Fruit fly (Drosophila melanogaster) whole organism, adult: ENCODE measurements around the gene bdl.

ENCODE experiments used
- CG11617 ChIP-seq: fragments of 200-800 bp; sonication (Bioruptor generic); optimal IDR thresholded peaks from 2 replicates; lab custom pipeline; 2017; ENCODE audit warnings: mild to moderate bottlenecking, missing biosample characterization, missing genetic modification reagents, missing genetic modification characterization
- CG12768 ChIP-seq: fragments of 200-800 bp; sonication (Bioruptor generic); optimal IDR thresholded peaks from 2 replicates; lab custom pipeline; 2017; ENCODE audit warnings: missing biosample characterization, missing genetic modification characterization, mild to moderate bottlenecking, moderate library complexity, missing genetic modification reagents
- CG14711 ChIP-seq: fragments of 200-800 bp; sonication (Bioruptor generic); optimal IDR thresholded peaks from 2 replicates; lab custom pipeline; 2018; ENCODE audit warnings: missing biosample characterization, mild to moderate bottlenecking, missing genetic modification characterization, moderate library complexity
- CG1620 ChIP-seq: fragments of 200-800 bp; sonication (Bioruptor generic); optimal IDR thresholded peaks from 2 replicates; lab custom pipeline; 2016; ENCODE audit warnings: missing biosample characterization, missing genetic modification characterization
- CG33017 ChIP-seq: fragments of 200-800 bp; sonication (Bioruptor generic); optimal IDR thresholded peaks from 2 replicates; lab custom pipeline; 2018; ENCODE audit warnings: missing biosample characterization, mild to moderate bottlenecking, missing genetic modification characterization, moderate library complexity
- CG5204 ChIP-seq: fragments of 200-800 bp; sonication (Bioruptor generic); optimal IDR thresholded peaks from 2 replicates; lab custom pipeline; 2016; ENCODE audit warnings: missing biosample characterization, missing genetic modification characterization
- CG7045 ChIP-seq: fragments of 200-800 bp; sonication (Bioruptor generic); optimal IDR thresholded peaks from 2 replicates; lab custom pipeline; 2017; ENCODE audit warnings: missing biosample characterization, mild to moderate bottlenecking, missing genetic modification characterization
- Clk ChIP-seq: fragments of 200-800 bp; sonication (Bioruptor generic); optimal IDR thresholded peaks from 2 replicates; lab custom pipeline; 2017; ENCODE audit warnings: missing biosample characterization, missing genetic modification characterization
- Crg-1 ChIP-seq: fragments of 200-800 bp; sonication (Bioruptor generic); optimal IDR thresholded peaks from 2 replicates; lab custom pipeline; 2016; ENCODE audit warnings: missing biosample characterization, missing genetic modification characterization
- Hr96 ChIP-seq: fragments of 200-800 bp; sonication (Bioruptor generic); optimal IDR thresholded peaks from 2 replicates; lab custom pipeline; 2016; ENCODE audit warnings: missing biosample characterization, missing genetic modification characterization
- Mnt ChIP-seq: fragments of 200-800 bp; sonication (Bioruptor generic); optimal IDR thresholded peaks from 2 replicates; lab custom pipeline; 2016; ENCODE audit warnings: missing biosample characterization, mild to moderate bottlenecking, missing genetic modification characterization
- bab1 ChIP-seq: fragments of 200-800 bp; sonication (Bioruptor generic); optimal IDR thresholded peaks from 3 replicates; lab custom pipeline; 2019; ENCODE audit warnings: missing biosample characterization, mild to moderate bottlenecking, missing genetic modification characterization, moderate library complexity
- cic ChIP-seq: fragments of 200-800 bp; sonication (Bioruptor generic); optimal IDR thresholded peaks from 2 replicates; lab custom pipeline; 2017; ENCODE audit warnings: missing biosample characterization, mild to moderate bottlenecking, missing genetic modification characterization, moderate library complexity
- cnc ChIP-seq, 2 experiments: fragments of >200 bp; optimal IDR thresholded peaks; 2 replicates each; lab custom pipeline; 2017
- kay ChIP-seq: fragments of 200-800 bp; sonication (Bioruptor generic); peaks from one replicate; lab custom pipeline; 2016; ENCODE audit warnings: missing biosample characterization, missing genetic modification characterization, borderline replicate concordance
- ovo ChIP-seq: fragments of 200-800 bp; sonication (Bioruptor generic); optimal IDR thresholded peaks from 2 replicates; lab custom pipeline; 2016; ENCODE audit warnings: missing biosample characterization, missing genetic modification characterization
- tj ChIP-seq: fragments of 200-800 bp; sonication (Bioruptor generic); optimal IDR thresholded peaks from 3 replicates; lab custom pipeline; 2017; ENCODE audit warnings: missing biosample characterization, mild to moderate bottlenecking, missing genetic modification characterization, moderate library complexity
- toe ChIP-seq: fragments of 200-800 bp; sonication (Bioruptor generic); optimal IDR thresholded peaks from 2 replicates; lab custom pipeline; 2016; ENCODE audit warnings: missing biosample characterization, missing genetic modification characterization

Gene bdl

dm6 chr2L:4324254-4324653 is at the start of gene bdl:
Gene bdl, plus strand, starts transcription at chr2L:4324554.
- TF ChIP-seq kay (GFP tag; lab: Kevin White, UChicago) (no peak), CG7045 (GFP tag; lab: Kevin White, UChicago) (peak; percentile 8), tj (peak; percentile 20)

- TF ChIP-seq CG12768 (GFP tag; lab: Kevin White, UChicago), result no peak
- TF ChIP-seq CG7045 (GFP tag; lab: Kevin White, UChicago), result no peak
- TF ChIP-seq kay (GFP tag; lab: Kevin White, UChicago), result no peak
- TF ChIP-seq cic, result no peak
- TF ChIP-seq CG1620 (GFP tag; lab: Kevin White, UChicago), result no peak
- TF ChIP-seq ovo (GFP tag; lab: Kevin White, UChicago), result no peak
- TF ChIP-seq CG5204 (GFP tag; lab: Kevin White, UChicago), result no peak
- no peak for TF ChIP-seq Mnt
These were observed 43.1 kb upstream of the bdl start, which contains the start of gene Art2 for dm6 chr2L:4281224-4281623. Gene Art2, minus strand, starts transcription at chr2L:4281324.

dm6 chr2L:4281810-4282209 is 42.5 kb upstream of the bdl start:
- TF ChIP-seq cnc (optimal IDR thresholded peaks at IDR 0.05; lab: Kevin White, UChicago) (no peak), CG12768 (GFP tag; lab: Kevin White, UChicago) (no peak), CG11617 (no peak), CG5204 (GFP tag; lab: Kevin White, UChicago) (no peak), CG33017 (tag; lab: Kevin White, UChicago) (no peak), ovo (GFP tag; lab: Kevin White, UChicago) (no peak), CG14711 (no peak)

- TF ChIP-seq Hr96 (GFP tag; lab: Kevin White, UChicago) (no peak), CG5204 (GFP tag; lab: Kevin White, UChicago) (no peak), Crg-1 (GFP tag; lab: Kevin White, UChicago) (no peak), CG33017 (tag; lab: Kevin White, UChicago) (no peak)
These were observed 42.0 kb upstream of the bdl start for dm6 chr2L:4282339-4282680.

dm6 chr2L:4282681-4283343 is 41.5 kb upstream of the bdl start, which contains the start of gene tutl:
Gene tutl, plus strand, starts transcription at chr2L:4283148.
- TF ChIP-seq toe (no peak), CG1620 (GFP tag; lab: Kevin White, UChicago) (no peak), cnc (optimal IDR thresholded peaks at IDR 0.05; lab: Kevin White, UChicago) (no peak), CG11617 (no peak), ovo (GFP tag; lab: Kevin White, UChicago) (no peak), CG33017 (tag; lab: Kevin White, UChicago) (no peak), Clk (GFP tag; lab: Kevin White, UChicago) (no peak), Crg-1 (GFP tag; lab: Kevin White, UChicago) (no peak), CG12768 (GFP tag; lab: Kevin White, UChicago) (no peak), bab1 (GFP tag; lab: Kevin White, UChicago) (no peak), CG7045 (GFP tag; lab: Kevin White, UChicago) (no peak), CG5204 (GFP tag; lab: Kevin White, UChicago) (no peak)

- TF ChIP-seq Clk (GFP tag; lab: Kevin White, UChicago) (no peak), CG11617 (no peak), CG5204 (GFP tag; lab: Kevin White, UChicago) (no peak), tj (no peak), CG33017 (tag; lab: Kevin White, UChicago) (no peak)
These were observed 38.3 kb upstream of the bdl start for dm6 chr2L:4286014-4286527.

dm6 chr2L:4286675-4287074 is 37.7 kb upstream of the bdl start:
- TF ChIP-seq CG5204 (GFP tag; lab: Kevin White, UChicago) (no peak), CG33017 (tag; lab: Kevin White, UChicago) (no peak), CG12768 (GFP tag; lab: Kevin White, UChicago) (no peak), Crg-1 (GFP tag; lab: Kevin White, UChicago) (no peak), CG14711 (no peak), cnc (optimal IDR thresholded peaks at IDR 0.05; lab: Kevin White, UChicago) (no peak), cic (no peak)

dm6 chr2L:4287076-4287475 is 37.3 kb upstream of the bdl start:
- TF ChIP-seq ovo (GFP tag; lab: Kevin White, UChicago), result no peak
- no peak for TF ChIP-seq Crg-1 (GFP tag; lab: Kevin White, UChicago)
- no peak for TF ChIP-seq cnc (optimal IDR thresholded peaks at IDR 0.05; lab: Kevin White, UChicago)
- no peak for TF ChIP-seq CG12768 (GFP tag; lab: Kevin White, UChicago)
